Worm (Caenorhabditis elegans): ENCODE data around the gene F52E4.5.

DNA sequence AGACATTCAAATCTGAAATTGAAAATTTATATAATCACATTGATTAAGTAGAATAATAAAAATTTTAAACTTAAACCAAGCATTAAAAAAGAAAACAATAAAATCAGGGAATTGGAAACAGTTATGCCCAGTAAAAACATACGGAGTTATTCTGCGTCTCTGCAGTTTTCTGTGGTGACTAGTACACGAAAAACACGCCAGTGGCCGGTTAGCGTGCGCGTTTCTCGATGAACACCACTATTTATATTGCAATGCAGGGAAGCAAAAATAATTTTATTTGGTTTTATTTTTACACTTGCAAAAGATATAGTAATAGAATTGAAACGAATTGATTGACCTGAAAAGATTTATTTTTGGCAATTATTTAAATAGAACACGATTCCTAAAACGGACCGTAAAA is 12.7 kb upstream of the F52E4.5 start, which contains the start of gene sec-3:
- peak; percentile 13 for TF ChIP-seq tra-4 (tag; optimal IDR thresholded peaks at IDR 0.05)
- no peak for TF ChIP-seq ama-1 (optimal IDR thresholded peaks at IDR 0.05)
- peak; percentile 58; the same call in 1 of the 2 replicates for TF ChIP-seq scrt-1 (GFP tag; IDR thresholded peaks at IDR 0.05)
- peak; percentile 65; the same call in 1 of the 2 replicates for TF ChIP-seq sea-1 (GFP tag; conservative IDR thresholded peaks at IDR 0.05)
- TF ChIP-seq ceh-36 (tag; optimal IDR thresholded peaks at IDR 0.05) = peak; percentile 38
- no peak for TF ChIP-seq ceh-13 (GFP tag; optimal IDR thresholded peaks at IDR 0.05)
- no peak for TF ChIP-seq ets-7 (tag; optimal IDR thresholded peaks at IDR 0.05)
- TF ChIP-seq flt-1 (GFP tag; IDR thresholded peaks at IDR 0.05) = peak; percentile 45; the same call in 1 of the 2 replicates
- TF ChIP-seq tbx-37 (GFP tag; conservative IDR thresholded peaks at IDR 0.05) = peak; percentile 29; the same call in 1 of the 2 replicates
